Worm (Caenorhabditis elegans) whole organism, L4/young adult: Measurements from ENCODE around the gene R144.10.

Experiments used
- W03F9.2 ChIP-seq: fragments of 150-350 bp; optimal IDR thresholded peaks from 2 replicates; lab custom pipeline; 2014; ENCODE audit warnings: missing biosample characterization, missing genetic modification characterization
- dao-5 ChIP-seq: sonication (generic microtip); optimal IDR thresholded peaks from 2 replicates; lab custom pipeline; 2016; ENCODE audit warnings: missing genotype, missing genetic modification characterization, moderate library complexity, missing compliant biosample characterization
- him-1 ChIP-seq: sonication (generic microtip); optimal IDR thresholded peaks from 2 replicates; lab custom pipeline; 2016; ENCODE audit warnings: missing genotype, missing genetic modification reagents, missing genetic modification characterization, missing compliant biosample characterization

DNA sequence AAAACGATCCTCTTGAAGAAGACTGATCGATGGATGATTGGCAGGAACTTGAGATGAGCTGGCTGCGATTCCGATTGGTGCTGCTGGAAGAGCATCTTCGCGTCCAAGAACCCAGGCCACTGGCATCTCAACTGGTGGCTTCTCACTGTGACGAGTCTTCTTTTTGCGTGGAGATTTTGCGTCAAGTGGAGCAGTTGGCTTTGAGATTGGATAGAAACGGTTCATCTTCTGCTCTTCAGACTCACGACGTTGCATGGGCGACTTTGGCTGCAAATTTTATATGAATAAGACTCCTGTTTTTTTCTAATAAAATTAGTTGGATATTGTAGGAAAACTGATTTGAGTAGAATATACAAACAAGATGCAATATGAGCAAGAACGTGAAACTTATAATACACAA is 8.6 kb upstream of the R144.10 start:
- no peak for TF ChIP-seq W03F9.2 (tag; lab: Kevin White, UChicago)
- TF ChIP-seq him-1 = no peak
- no peak for TF ChIP-seq dao-5
